Fruit fly (Drosophila melanogaster): ENCODE measurements around the gene MSBP.
A peak's percentile ranks its signal among the peaks of the same experiment; 100 is the strongest.

Gene MSBP

dm6 chrX:15874437-15874836 lies 15.5 kb downstream of the MSBP start:
- TF ChIP-seq CG8478 (optimal IDR thresholded peaks at IDR 0.05) (no peak), CTCF (optimal IDR thresholded peaks at IDR 0.05) (no peak)

- no peak for TF ChIP-seq CTCF (optimal IDR thresholded peaks at IDR 0.05)
- no peak for TF ChIP-seq CG8478 (optimal IDR thresholded peaks at IDR 0.05)
Measured at dm6 chrX:15870777-15871757, 18.8 kb downstream of the MSBP start.

- TF ChIP-seq CTCF (optimal IDR thresholded peaks at IDR 0.05) (no peak), CG8478 (optimal IDR thresholded peaks at IDR 0.05) (no peak)
Measured at dm6 chrX:15869843-15870242, 20.1 kb downstream of the MSBP start, which contains the start of gene CG16952. TSS of gene CG16952 (plus strand) at chrX:15870183.

dm6 chrX:15868781-15869180 lies 21.1 kb downstream of the MSBP start:
- no peak for TF ChIP-seq CTCF (optimal IDR thresholded peaks at IDR 0.05)
- no peak for TF ChIP-seq CG8478 (optimal IDR thresholded peaks at IDR 0.05)

dm6 chrX:15867863-15868262 lies 22.0 kb downstream of the MSBP start, which contains the start of gene Gapdh2:
TSS of gene Gapdh2 (plus strand) at chrX:15868145.
- TF ChIP-seq CG8478 (optimal IDR thresholded peaks at IDR 0.05) (no peak), CTCF (optimal IDR thresholded peaks at IDR 0.05) (no peak)

dm6 chrX:15866799-15867412 lies 23.0 kb downstream of the MSBP start:
- TF ChIP-seq CG8478 (optimal IDR thresholded peaks at IDR 0.05) (no peak), CTCF (optimal IDR thresholded peaks at IDR 0.05) (no peak)

- no peak for TF ChIP-seq CG8478 (optimal IDR thresholded peaks at IDR 0.05)
- TF ChIP-seq CTCF (optimal IDR thresholded peaks at IDR 0.05): no peak
Measured at dm6 chrX:15866032-15866431, 23.9 kb downstream of the MSBP start.

- TF ChIP-seq CG8478 (optimal IDR thresholded peaks at IDR 0.05) (no peak), CTCF (optimal IDR thresholded peaks at IDR 0.05) (peak in 1 of 2 experiments; percentile 23)
Measured at dm6 chrX:15860479-15860878, 29.4 kb downstream of the MSBP start.

- no peak for TF ChIP-seq CTCF (optimal IDR thresholded peaks at IDR 0.05)
- no peak for TF ChIP-seq CG8478 (optimal IDR thresholded peaks at IDR 0.05)
Measured at dm6 chrX:15859869-15860268, 30.0 kb downstream of the MSBP start, which contains the start of gene Gbeta13F. TSS of gene Gbeta13F (plus strand) at chrX:15860115.

dm6 chrX:15859387-15859786 lies 30.5 kb downstream of the MSBP start, which contains the start of gene AlkB:
TSS of gene AlkB (minus strand) at chrX:15859487.
- no peak for TF ChIP-seq CG8478 (optimal IDR thresholded peaks at IDR 0.05)
- no peak for TF ChIP-seq CTCF (optimal IDR thresholded peaks at IDR 0.05)

dm6 chrX:15857601-15858284 lies 32.2 kb downstream of the MSBP start, which contains the start of the genes CG46440 and Myb:
TSS of gene CG46440 (minus strand) at chrX:15857823.
TSS of gene Myb (minus strand) at chrX:15857823.
- TF ChIP-seq CG8478 (optimal IDR thresholded peaks at IDR 0.05) (no peak), CTCF (optimal IDR thresholded peaks at IDR 0.05) (peak; percentile 3 to 25)

dm6 chrX:15852815-15853542 lies 36.9 kb downstream of the MSBP start, which contains the start of the genes UBL3 and CG15914:
TSS of gene UBL3 (minus strand) at chrX:15853175.
TSS of gene CG15914 (plus strand) at chrX:15853421.
- TF ChIP-seq CTCF (optimal IDR thresholded peaks at IDR 0.05): no peak
- no peak for TF ChIP-seq CG8478 (optimal IDR thresholded peaks at IDR 0.05)

dm6 chrX:15849021-15849420 lies 40.9 kb downstream of the MSBP start, which contains the start of gene sun:
TSS of gene sun (minus strand) at chrX:15849258.
- TF ChIP-seq CTCF (optimal IDR thresholded peaks at IDR 0.05) (no peak), CG8478 (optimal IDR thresholded peaks at IDR 0.05) (no peak)

dm6 chrX:15844139-15844538 lies 45.8 kb downstream of the MSBP start, which contains the start of the genes ArgRS and CG8578:
TSS of gene ArgRS (minus strand) at chrX:15844145.
TSS of gene CG8578 (plus strand) at chrX:15844476.
- TF ChIP-seq CTCF (optimal IDR thresholded peaks at IDR 0.05): no peak
- TF ChIP-seq CG8478 (optimal IDR thresholded peaks at IDR 0.05): no peak
